Fruit fly (Drosophila melanogaster) whole organism, prepupa: ENCODE measurements around the gene CG33191.

Experiments used
- CG11902 ChIP-seq: fragments of 200-800 bp; sonication (Bioruptor generic); optimal IDR thresholded peaks from 3 replicates; lab custom pipeline; 2016; ENCODE audit warnings: missing biosample characterization, missing genetic modification characterization
- CG15336 ChIP-seq: fragments of 200-800 bp; sonication (Bioruptor generic); IDR thresholded peaks from 2 replicates; pipeline ENCODE4 v1.3.6; 2022; ENCODE audit warnings: missing biosample characterization, missing genetic modification characterization
- CG6854 ChIP-seq: fragments of 200-800 bp; sonication (Bioruptor generic); optimal IDR thresholded peaks from 2 replicates; lab custom pipeline; 2017; ENCODE audit warnings: missing biosample characterization, mild to moderate bottlenecking, missing genetic modification characterization
- Lpt ChIP-seq: fragments of 200-800 bp; sonication (Bioruptor generic); optimal IDR thresholded peaks from 3 replicates; lab custom pipeline; 2016; ENCODE audit warnings: missing biosample characterization, missing genetic modification characterization
- OdsH ChIP-seq: fragments of 200-800 bp; sonication (Bioruptor generic); optimal IDR thresholded peaks from 3 replicates; lab custom pipeline; 2016; ENCODE audit warnings: missing biosample characterization, missing genetic modification characterization
- cyc ChIP-seq: fragments of 200-800 bp; sonication (Bioruptor generic); optimal IDR thresholded peaks from 3 replicates; lab custom pipeline; 2016; ENCODE audit warnings: missing biosample characterization, missing genetic modification characterization
- dsx ChIP-seq: fragments of 200-800 bp; optimal IDR thresholded peaks from 3 replicates; lab custom pipeline; 2019; ENCODE audit warnings: missing biosample characterization, mild to moderate bottlenecking, missing genetic modification characterization, moderate library complexity; ENCODE audit not compliant: poor library complexity, severe bottlenecking
- ss ChIP-seq, 2 experiments: fragments of 200-800 bp; sonication (Bioruptor generic); optimal IDR thresholded peaks; 2 replicates in 1 of 2; 3 replicates in 1 of 2; lab custom pipeline; 2017 to 2018; ENCODE audit warnings: mild to moderate bottlenecking in 2 of 2, missing biosample characterization in 2 of 2, missing genetic modification characterization in 2 of 2, moderate library complexity in 1 of 2

DNA sequence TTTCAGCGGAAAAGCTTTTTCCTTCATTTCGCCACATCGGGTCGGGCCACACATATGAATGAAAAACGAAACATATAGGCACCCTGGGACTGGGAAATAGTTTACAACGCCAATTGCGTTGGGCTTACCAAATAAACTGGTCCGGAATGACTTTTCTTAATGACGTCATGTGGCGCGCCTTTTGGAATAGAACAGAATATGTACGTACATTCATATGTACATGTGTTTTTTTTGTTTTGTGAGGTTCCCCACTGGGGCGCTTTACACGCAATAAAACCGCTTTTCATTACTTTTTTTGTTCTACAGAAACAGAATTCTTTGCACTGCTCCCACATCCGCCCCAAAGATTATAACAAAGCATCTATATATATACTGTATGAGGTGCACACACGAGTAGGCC lies 18.6 kb upstream of the CG33191 start:
- TF ChIP-seq ss (GFP tag; optimal IDR thresholded peaks at IDR 0.05; lab: Kevin White, UChicago) (no peak), dsx (GFP tag; lab: Kevin White, UChicago) (no peak), CG15336 (GFP tag; lab: Robert Waterston, UW) (no peak), Lpt (GFP tag; lab: Kevin White, UChicago) (no peak), CG11902 (GFP tag; lab: Kevin White, UChicago) (no peak), CG6854 (GFP tag; lab: Kevin White, UChicago) (no peak), OdsH (no peak), cyc (GFP tag; lab: Kevin White, UChicago) (no peak)
